Worm (Caenorhabditis elegans): Measurements from ENCODE around the gene C33D9.8.

The C33D9.8 gene

DNA sequence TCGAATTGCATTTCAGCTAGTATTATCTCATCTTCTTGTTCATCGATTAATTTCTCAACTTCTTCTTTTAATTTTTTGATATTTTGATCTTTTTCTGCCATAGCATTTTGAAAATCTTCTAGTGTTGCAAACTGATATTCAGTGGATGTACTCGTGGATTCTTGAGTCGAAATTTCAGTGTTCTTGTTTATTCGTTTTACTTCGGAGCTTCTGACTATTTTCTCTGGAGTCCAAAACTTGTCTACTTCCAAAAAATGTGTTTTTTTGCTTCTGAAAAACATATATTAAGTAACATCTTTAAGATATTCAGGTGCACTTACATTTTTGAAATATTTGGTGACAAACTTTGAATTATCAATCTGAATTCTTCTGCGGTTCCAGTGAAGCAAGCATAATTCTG lies 17.0 kb downstream of the C33D9.8 start, which contains the start of gene F20C5.5:
Gene F20C5.5 (minus strand): TSS at position 101 of the 400 bp plus-strand sequence.
- TF ChIP-seq mdl-1 (tag; optimal IDR thresholded peaks at IDR 0.05) (no peak), nhr-43 (tag; optimal IDR thresholded peaks at IDR 0.05; ENCODE audit: poor library complexity, severe bottlenecking) (no peak), nhr-25 (tag; optimal IDR thresholded peaks at IDR 0.05) (no peak), lin-39 (tag; optimal IDR thresholded peaks at IDR 0.05) (no peak), unc-62 (GFP tag; optimal IDR thresholded peaks at IDR 0.05) (no peak), R02D3.7 (tag; optimal IDR thresholded peaks at IDR 0.05) (no peak), aly-2 (tag; optimal IDR thresholded peaks at IDR 0.05) (no peak), elt-3 (tag; optimal IDR thresholded peaks at IDR 0.05) (no peak), nhr-12 (tag; optimal IDR thresholded peaks at IDR 0.05) (no peak), unc-39 (tag; optimal IDR thresholded peaks at IDR 0.05) (no peak), ceh-28 (tag; optimal IDR thresholded peaks at IDR 0.05) (no peak), ztf-11 (tag; optimal IDR thresholded peaks at IDR 0.05) (no peak), fkh-2 (tag; optimal IDR thresholded peaks at IDR 0.05) (no peak), lin-15B (tag; optimal IDR thresholded peaks at IDR 0.05) (no peak), elt-1 (tag; optimal IDR thresholded peaks at IDR 0.05) (no peak), fkh-10 (GFP tag; optimal IDR thresholded peaks at IDR 0.05) (no peak), nfya-1 (tag; optimal IDR thresholded peaks at IDR 0.05; ENCODE audit: insufficient read depth) (no peak), ceh-82 (tag; optimal IDR thresholded peaks at IDR 0.05) (no peak), tbx-2 (tag; optimal IDR thresholded peaks at IDR 0.05) (no peak)

DNA sequence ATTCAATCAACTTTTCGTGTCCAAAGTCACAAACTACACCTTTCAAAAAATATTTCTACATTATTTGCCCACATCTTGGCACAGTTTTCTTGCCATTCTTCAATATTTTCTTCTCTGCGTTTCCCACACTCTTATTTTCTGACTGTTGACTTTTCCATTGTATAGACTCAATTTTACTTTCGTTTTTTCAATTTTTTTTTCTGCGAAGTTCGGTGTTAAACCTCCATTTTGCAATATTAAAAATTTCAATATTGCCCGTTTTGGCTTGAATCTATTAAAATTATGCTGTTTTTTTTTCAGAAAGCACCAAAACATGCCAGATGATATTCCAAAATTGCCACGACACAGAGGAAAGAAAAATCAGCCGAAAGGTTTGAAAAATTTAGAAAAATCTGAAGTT lies 22.0 kb downstream of the C33D9.8 start, which contains the start of gene cdc-50.B:
Gene cdc-50.B (plus strand): TSS at position 301 of the 400 bp plus-strand sequence.
- TF ChIP-seq ceh-82 (tag; optimal IDR thresholded peaks at IDR 0.05) (no peak), lin-39 (tag; optimal IDR thresholded peaks at IDR 0.05) (no peak), pha-4 (tag; optimal IDR thresholded peaks at IDR 0.05) (peak; percentile 84)

DNA sequence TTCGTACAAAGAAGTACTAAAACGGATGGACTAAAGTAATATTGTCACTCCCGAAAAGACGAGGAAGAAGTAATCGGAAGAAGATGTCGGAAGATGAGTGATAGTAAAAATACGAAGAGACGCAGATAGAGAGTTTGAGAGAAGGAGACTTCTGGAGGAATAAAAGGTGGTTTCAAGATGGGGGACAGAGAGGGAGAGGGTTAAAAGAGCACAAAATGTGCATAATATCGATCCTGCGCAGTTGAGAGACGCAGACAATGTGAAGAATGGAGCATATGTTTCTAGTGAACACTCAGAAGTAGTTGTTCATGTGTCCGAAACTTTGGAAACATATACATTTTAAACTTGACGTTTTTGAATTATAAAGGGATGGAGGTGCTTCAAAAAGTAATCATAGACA lies 24.1 kb downstream of the C33D9.8 start:
- TF ChIP-seq lin-15B (tag; optimal IDR thresholded peaks at IDR 0.05) = peak; percentile 37
- TF ChIP-seq unc-39 (tag; optimal IDR thresholded peaks at IDR 0.05) = no peak
- TF ChIP-seq ama-1 (optimal IDR thresholded peaks at IDR 0.05) = no peak
- TF ChIP-seq ceh-82 (tag; optimal IDR thresholded peaks at IDR 0.05) = no peak
- peak; percentile 52 for TF ChIP-seq snpc-4 (tag; optimal IDR thresholded peaks at IDR 0.05)
- TF ChIP-seq sea-2 (GFP tag; optimal IDR thresholded peaks at IDR 0.05) = peak; percentile 46
- peak; percentile 81 for TF ChIP-seq lin-39 (tag; optimal IDR thresholded peaks at IDR 0.05)
- TF ChIP-seq skn-1 (tag; optimal IDR thresholded peaks at IDR 0.05) = no peak
- TF ChIP-seq nfya-1 (tag; optimal IDR thresholded peaks at IDR 0.05; ENCODE audit: insufficient read depth) = peak; percentile 82
- peak; percentile 69 for TF ChIP-seq ceh-28 (tag; optimal IDR thresholded peaks at IDR 0.05)
- TF ChIP-seq fkh-10 (GFP tag; optimal IDR thresholded peaks at IDR 0.05) = peak; percentile 48
- TF ChIP-seq hmg-11 (tag; optimal IDR thresholded peaks at IDR 0.05) = peak; percentile 28

ce11 chrIV:8761896-8762295 lies 24.7 kb downstream of the C33D9.8 start, which contains the start of the genes F20C5.11 and klp-11:
Gene F20C5.11 (minus strand): TSS chrIV:8761996.
Gene klp-11 (minus strand): TSS chrIV:8762066.
- TF ChIP-seq lin-15B (tag; optimal IDR thresholded peaks at IDR 0.05) (no peak), mml-1 (tag; optimal IDR thresholded peaks at IDR 0.05) (no peak), ama-1 (optimal IDR thresholded peaks at IDR 0.05) (no peak), tbx-2 (tag; optimal IDR thresholded peaks at IDR 0.05) (no peak), nhr-76 (tag; optimal IDR thresholded peaks at IDR 0.05) (no peak), ceh-9 (tag; optimal IDR thresholded peaks at IDR 0.05) (no peak), fos-1 (tag; optimal IDR thresholded peaks at IDR 0.05) (no peak), egl-27 (tag; optimal IDR thresholded peaks at IDR 0.05) (no peak), ceh-28 (tag; optimal IDR thresholded peaks at IDR 0.05) (no peak), eor-1 (tag; optimal IDR thresholded peaks at IDR 0.05) (no peak), nhr-237 (tag; optimal IDR thresholded peaks at IDR 0.05) (no peak), zag-1 (tag; optimal IDR thresholded peaks at IDR 0.05) (no peak), sea-2 (GFP tag; optimal IDR thresholded peaks at IDR 0.05) (no peak), skn-1 (tag; optimal IDR thresholded peaks at IDR 0.05) (no peak), egl-5 (tag; optimal IDR thresholded peaks at IDR 0.05) (no peak), nhr-77 (tag; optimal IDR thresholded peaks at IDR 0.05) (no peak)

DNA sequence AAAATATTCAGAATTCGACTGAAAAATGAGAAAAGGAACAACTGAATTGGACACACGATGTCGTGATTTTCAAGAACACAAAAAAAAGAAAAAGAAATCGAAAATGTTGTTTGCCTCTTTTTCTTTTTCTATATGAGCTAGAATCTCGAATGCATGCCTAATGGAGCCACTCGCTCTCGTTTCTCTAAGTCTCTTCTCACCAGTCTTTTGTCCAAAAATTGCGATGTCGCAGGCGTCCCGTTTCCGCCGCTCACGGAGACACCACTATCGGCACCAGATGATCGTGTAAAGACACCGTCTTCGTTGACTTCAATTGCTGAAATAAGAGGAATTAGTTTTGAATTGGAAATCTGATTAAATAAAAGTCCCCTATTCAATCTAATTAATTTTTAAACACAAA lies 27.9 kb downstream of the C33D9.8 start:
- TF ChIP-seq daf-12 (tag; optimal IDR thresholded peaks at IDR 0.05) (no peak), pha-4 (tag; optimal IDR thresholded peaks at IDR 0.05) (peak; percentile 4), fkh-10 (GFP tag; optimal IDR thresholded peaks at IDR 0.05) (peak; percentile 37), tbx-2 (tag; optimal IDR thresholded peaks at IDR 0.05) (no peak), elt-3 (tag; optimal IDR thresholded peaks at IDR 0.05) (no peak), egl-5 (tag; optimal IDR thresholded peaks at IDR 0.05) (no peak), hmg-11 (tag; optimal IDR thresholded peaks at IDR 0.05) (peak; percentile 32), egl-27 (tag; optimal IDR thresholded peaks at IDR 0.05) (no peak), nhr-76 (tag; optimal IDR thresholded peaks at IDR 0.05) (no peak), lin-39 (tag; optimal IDR thresholded peaks at IDR 0.05) (peak; percentile 84), lin-15B (tag; optimal IDR thresholded peaks at IDR 0.05) (peak; percentile 27), mdl-1 (tag; optimal IDR thresholded peaks at IDR 0.05) (no peak), nfya-1 (tag; optimal IDR thresholded peaks at IDR 0.05; ENCODE audit: insufficient read depth) (peak; percentile 66), pqm-1 (tag; optimal IDR thresholded peaks at IDR 0.05) (no peak), lsy-12 (tag; optimal IDR thresholded peaks at IDR 0.05) (no peak), eor-1 (tag; optimal IDR thresholded peaks at IDR 0.05) (no peak), elt-2 (tag; optimal IDR thresholded peaks at IDR 0.05) (peak; percentile 17)
